Worm (Caenorhabditis elegans) whole organism, L3 larva: ENCODE measurements around the gene Y27F2A.8.

ENCODE experiments used
- ceh-82 ChIP-seq: fragments of 150-350 bp; optimal IDR thresholded peaks from 2 replicates; lab custom pipeline; 2014; ENCODE audit warnings: missing biosample characterization, missing genetic modification characterization
- eor-1 ChIP-seq, 2 experiments: fragments of 150-350 bp; optimal IDR thresholded peaks; 2 replicates each; lab custom pipeline; 2014 to 2018; ENCODE audit warnings: missing biosample characterization in 2 of 2, missing genetic modification characterization in 2 of 2
- mdl-1 ChIP-seq: fragments of 150-350 bp; optimal IDR thresholded peaks from 2 replicates; lab custom pipeline; 2014; ENCODE audit warnings: missing biosample characterization, missing genetic modification characterization
- nhr-237 ChIP-seq: fragments of 150-350 bp; optimal IDR thresholded peaks from 2 replicates; lab custom pipeline; 2014; ENCODE audit warnings: missing biosample characterization, missing genetic modification characterization
- nhr-43 ChIP-seq: sonication (generic microtip); optimal IDR thresholded peaks from 2 replicates; lab custom pipeline; 2016; ENCODE audit warnings: mild to moderate bottlenecking, missing genetic modification characterization, missing compliant biosample characterization; ENCODE audit not compliant: poor library complexity, severe bottlenecking

- TF ChIP-seq nhr-43, result no peak
- no peak for TF ChIP-seq nhr-237
- TF ChIP-seq mdl-1 (tag; lab: Kevin White, UChicago), result no peak
- TF ChIP-seq ceh-82 (tag; lab: Kevin White, UChicago), result no peak
- no peak for TF ChIP-seq eor-1 (tag; optimal IDR thresholded peaks at IDR 0.05; lab: Kevin White, UChicago)
Observed at ce11 chrII:3198998-3199397, 15.4 kb downstream of the Y27F2A.8 start, which contains the start of gene sri-51.
